Fruit fly (Drosophila melanogaster): Measurements from ENCODE around the gene Dhfr.

Gene Dhfr

DNA sequence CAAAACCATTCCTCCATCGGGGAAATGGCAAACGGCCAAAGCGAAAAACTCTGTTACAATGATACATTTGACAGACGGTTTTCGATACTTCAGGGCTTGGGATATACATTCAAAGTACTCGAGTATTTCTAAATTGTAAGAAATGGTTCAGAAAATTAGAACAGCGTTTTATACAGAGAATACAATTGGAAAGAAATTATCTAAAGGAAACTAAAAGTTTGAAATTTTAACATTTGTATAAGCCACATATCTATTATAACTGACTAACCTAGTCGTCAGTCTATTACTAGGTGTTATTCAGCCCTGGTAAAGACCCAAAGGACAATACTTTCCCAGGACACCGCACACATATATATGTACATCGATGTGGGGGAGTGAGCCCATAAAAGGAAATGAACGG lies 4.5 kb upstream of the Dhfr start (continued):
- no peak for TF ChIP-seq oc (tag; optimal IDR thresholded peaks at IDR 0.05)
- TF ChIP-seq sens-2 (GFP tag; IDR thresholded peaks at IDR 0.05), result no peak
- peak; percentile 29 for TF ChIP-seq Sox102F (GFP tag; optimal IDR thresholded peaks at IDR 0.05)
- no peak for TF ChIP-seq dmrt11E (tag; optimal IDR thresholded peaks at IDR 0.05)
- TF ChIP-seq inv (GFP tag; IDR thresholded peaks at IDR 0.05; ENCODE audit: partially characterized antibody), result no peak
- no peak for TF ChIP-seq Hmx (GFP tag; optimal IDR thresholded peaks at IDR 0.05)
- no peak for TF ChIP-seq CG3838 (GFP tag; optimal IDR thresholded peaks at IDR 0.05)
- TF ChIP-seq CoRest (tag; optimal IDR thresholded peaks at IDR 0.05), result peak; percentile 52
- no peak for TF ChIP-seq CG4424 (GFP tag; optimal IDR thresholded peaks at IDR 0.05)
- TF ChIP-seq CG5245 (GFP tag; optimal IDR thresholded peaks at IDR 0.05), result no peak
- peak; percentile 40 for TF ChIP-seq CG12391 (tag; optimal IDR thresholded peaks at IDR 0.05)
- no peak for TF ChIP-seq Dll (GFP tag; IDR thresholded peaks at IDR 0.05; ENCODE audit: partially characterized antibody)
- TF ChIP-seq dysf (GFP tag; IDR thresholded peaks at IDR 0.05), result peak; percentile 22; the same call in 1 of the 3 replicates
- peak; percentile 22 for TF ChIP-seq nmo (GFP tag; optimal IDR thresholded peaks at IDR 0.05)
- TF ChIP-seq CG17802 (tag; optimal IDR thresholded peaks at IDR 0.05), result no peak
- no peak for TF ChIP-seq lov (optimal IDR thresholded peaks at IDR 0.05)
- no peak for TF ChIP-seq lov (GFP tag; IDR thresholded peaks at IDR 0.05)
- no peak for TF ChIP-seq CG8765 (GFP tag; IDR thresholded peaks at IDR 0.05)
- TF ChIP-seq CG7556 (GFP tag; optimal IDR thresholded peaks at IDR 0.05), result peak; percentile 61
- peak; percentile 83 for TF ChIP-seq sens (GFP tag)
- TF ChIP-seq CG13775 (GFP tag; optimal IDR thresholded peaks at IDR 0.05), result no peak
- TF ChIP-seq Fer1 (GFP tag; optimal IDR thresholded peaks at IDR 0.05), result peak; percentile 71
- no peak for TF ChIP-seq CG10462 (GFP tag; optimal IDR thresholded peaks at IDR 0.05)
- no peak for TF ChIP-seq CG18476 (GFP tag; optimal IDR thresholded peaks at IDR 0.05)
- no peak for TF ChIP-seq twi (tag; optimal IDR thresholded peaks at IDR 0.05)
- TF ChIP-seq CG11398 (GFP tag; optimal IDR thresholded peaks at IDR 0.05), result no peak
- no peak for TF ChIP-seq dati (GFP tag; IDR thresholded peaks at IDR 0.05)
- no peak for TF ChIP-seq trh (GFP tag; optimal IDR thresholded peaks at IDR 0.05)
- no peak for TF ChIP-seq unc-4 (GFP tag; IDR thresholded peaks at IDR 0.05; ENCODE audit: partially characterized antibody)
- TF ChIP-seq CG30403 (GFP tag; optimal IDR thresholded peaks at IDR 0.05), result peak; percentile 35
- TF ChIP-seq tgo (GFP tag; IDR thresholded peaks at IDR 0.05), result 0 out of 3 replicates have a peak, but pooled peaks have one; percentile 30
- TF ChIP-seq CG7928 (GFP tag; optimal IDR thresholded peaks at IDR 0.05), result peak; percentile 71
- peak; percentile 58 for TF ChIP-seq CG2120 (GFP tag; optimal IDR thresholded peaks at IDR 0.05)
- TF ChIP-seq Dp (GFP tag; optimal IDR thresholded peaks at IDR 0.05), result no peak
- TF ChIP-seq bab2 (GFP tag; optimal IDR thresholded peaks at IDR 0.05), result no peak
- no peak for TF ChIP-seq HmgD (GFP tag; optimal IDR thresholded peaks at IDR 0.05)
- TF ChIP-seq esg (GFP tag; conservative IDR thresholded peaks at IDR 0.05), result no peak
- no peak for TF ChIP-seq tx (GFP tag; optimal IDR thresholded peaks at IDR 0.05)
- TF ChIP-seq CG14441 (GFP tag; IDR thresholded peaks at IDR 0.05), result no peak
- TF ChIP-seq CG18262 (tag; optimal IDR thresholded peaks at IDR 0.05), result peak; percentile 49
- peak; percentile 20 for TF ChIP-seq tin (GFP tag; optimal IDR thresholded peaks at IDR 0.05)
- no peak for TF ChIP-seq Hsf (GFP tag; optimal IDR thresholded peaks at IDR 0.05)
- TF ChIP-seq p53 (GFP tag; optimal IDR thresholded peaks at IDR 0.05), result no peak
- TF ChIP-seq pho (GFP tag; optimal IDR thresholded peaks at IDR 0.05), result no peak
- no peak for TF ChIP-seq CG12071 (GFP tag; optimal IDR thresholded peaks at IDR 0.05)
- no peak for TF ChIP-seq so (GFP tag; IDR thresholded peaks at IDR 0.05)
- no peak for TF ChIP-seq sima (GFP tag; optimal IDR thresholded peaks at IDR 0.05)
- TF ChIP-seq CG6683 (GFP tag; optimal IDR thresholded peaks at IDR 0.05), result peak; percentile 1
- no peak for TF ChIP-seq CG1602 (GFP tag; optimal IDR thresholded peaks at IDR 0.05)
- no peak for TF ChIP-seq Hey (tag; optimal IDR thresholded peaks at IDR 0.05)
- TF ChIP-seq HmgZ (tag; optimal IDR thresholded peaks at IDR 0.05), result peak; percentile 8
- no peak for TF ChIP-seq lbe (GFP tag; optimal IDR thresholded peaks at IDR 0.05)
- no peak for TF ChIP-seq CG4282 (GFP tag; optimal IDR thresholded peaks at IDR 0.05)
